Fruit fly (Drosophila melanogaster): ENCODE data around the gene CG8665.

CG8665 gene

dm6 chr2L:21370886-21371285 lies at the start of gene CG8665:
Gene CG8665, plus strand, starts transcription at chr2L:21371227.
- no peak for TF ChIP-seq Snoo (tag; optimal IDR thresholded peaks at IDR 0.05)
- peak; percentile 7 for TF ChIP-seq Pif1B (GFP tag; optimal IDR thresholded peaks at IDR 0.05)
- TF ChIP-seq fd96Ca (GFP tag; IDR thresholded peaks at IDR 0.05), result no peak
- TF ChIP-seq CG8159 (tag; optimal IDR thresholded peaks at IDR 0.05), result peak; percentile 2
- no peak for TF ChIP-seq CG15710 (tag; optimal IDR thresholded peaks at IDR 0.05)

- no peak for TF ChIP-seq CG14655 (GFP tag; optimal IDR thresholded peaks at IDR 0.05)
- TF ChIP-seq CG10348 (GFP tag; IDR thresholded peaks at IDR 0.05), result no peak
- no peak for TF ChIP-seq Ets98B (GFP tag; IDR thresholded peaks at IDR 0.05)
- TF ChIP-seq fd96Ca (GFP tag; IDR thresholded peaks at IDR 0.05), result no peak
- TF ChIP-seq CG8159 (tag; optimal IDR thresholded peaks at IDR 0.05), result no peak
- TF ChIP-seq D1 (tag; optimal IDR thresholded peaks at IDR 0.05), result no peak
- no peak for TF ChIP-seq CG12605 (GFP tag; IDR thresholded peaks at IDR 0.05)
Measured at dm6 chr2L:21322161-21322560, 48.9 kb upstream of the CG8665 start.

dm6 chr2L:21324438-21324890 lies 46.6 kb upstream of the CG8665 start:
- no peak for TF ChIP-seq Snoo (tag; optimal IDR thresholded peaks at IDR 0.05)
- no peak for TF ChIP-seq EcR (GFP tag; optimal IDR thresholded peaks at IDR 0.05)
- TF ChIP-seq CG17806 (tag; optimal IDR thresholded peaks at IDR 0.05), result no peak
- TF ChIP-seq CG32121 (GFP tag; IDR thresholded peaks at IDR 0.05), result no peak
- TF ChIP-seq CG10348 (GFP tag; IDR thresholded peaks at IDR 0.05), result no peak
- TF ChIP-seq CG4496 (GFP tag; IDR thresholded peaks at IDR 0.05), result no peak
- no peak for TF ChIP-seq CG8301 (tag; optimal IDR thresholded peaks at IDR 0.05)
- no peak for TF ChIP-seq gl (tag; optimal IDR thresholded peaks at IDR 0.05)
- no peak for TF ChIP-seq CG12605 (GFP tag; IDR thresholded peaks at IDR 0.05)
- TF ChIP-seq CG8159 (tag; optimal IDR thresholded peaks at IDR 0.05), result no peak
- no peak for TF ChIP-seq CG15710 (tag; optimal IDR thresholded peaks at IDR 0.05)
- TF ChIP-seq Pif1B (GFP tag; optimal IDR thresholded peaks at IDR 0.05), result no peak
- TF ChIP-seq rn (GFP tag; IDR thresholded peaks at IDR 0.05), result no peak
- TF ChIP-seq CG13204 (GFP tag; optimal IDR thresholded peaks at IDR 0.05), result no peak
- no peak for TF ChIP-seq fd96Ca (GFP tag; IDR thresholded peaks at IDR 0.05)
- no peak for TF ChIP-seq D1 (tag; optimal IDR thresholded peaks at IDR 0.05)
- TF ChIP-seq CG14655 (GFP tag; optimal IDR thresholded peaks at IDR 0.05), result no peak
- TF ChIP-seq Ets98B (GFP tag; IDR thresholded peaks at IDR 0.05), result no peak

- TF ChIP-seq CG15710 (tag; optimal IDR thresholded peaks at IDR 0.05) (no peak), CG13204 (GFP tag; optimal IDR thresholded peaks at IDR 0.05) (no peak), EcR (GFP tag; optimal IDR thresholded peaks at IDR 0.05) (no peak), CG8301 (tag; optimal IDR thresholded peaks at IDR 0.05) (no peak), Pif1B (GFP tag; optimal IDR thresholded peaks at IDR 0.05) (no peak), CG9948 (tag; optimal IDR thresholded peaks at IDR 0.05) (no peak), Pif1A (GFP tag; optimal IDR thresholded peaks at IDR 0.05) (no peak), CG8159 (tag; optimal IDR thresholded peaks at IDR 0.05) (no peak), D1 (tag; optimal IDR thresholded peaks at IDR 0.05) (no peak), CG17806 (tag; optimal IDR thresholded peaks at IDR 0.05) (no peak), CG34367 (tag; optimal IDR thresholded peaks at IDR 0.05) (no peak), CG4496 (GFP tag; IDR thresholded peaks at IDR 0.05) (no peak), CG10348 (GFP tag; IDR thresholded peaks at IDR 0.05) (no peak), rn (GFP tag; IDR thresholded peaks at IDR 0.05) (no peak)
Measured at dm6 chr2L:21329353-21329752, 41.7 kb upstream of the CG8665 start.

- no peak for TF ChIP-seq gl (tag; optimal IDR thresholded peaks at IDR 0.05)
- no peak for TF ChIP-seq CG10348 (GFP tag; IDR thresholded peaks at IDR 0.05)
- no peak for TF ChIP-seq CG4496 (GFP tag; IDR thresholded peaks at IDR 0.05)
- TF ChIP-seq CG32121 (GFP tag; IDR thresholded peaks at IDR 0.05), result no peak
- no peak for TF ChIP-seq CG8159 (tag; optimal IDR thresholded peaks at IDR 0.05)
- no peak for TF ChIP-seq fd96Ca (GFP tag; IDR thresholded peaks at IDR 0.05)
- TF ChIP-seq CG13204 (GFP tag; optimal IDR thresholded peaks at IDR 0.05), result no peak
- no peak for TF ChIP-seq D1 (tag; optimal IDR thresholded peaks at IDR 0.05)
- TF ChIP-seq CG12605 (GFP tag; IDR thresholded peaks at IDR 0.05), result no peak
- no peak for TF ChIP-seq CG14655 (GFP tag; optimal IDR thresholded peaks at IDR 0.05)
- TF ChIP-seq rn (GFP tag; IDR thresholded peaks at IDR 0.05), result no peak
- TF ChIP-seq Pif1B (GFP tag; optimal IDR thresholded peaks at IDR 0.05), result no peak
- no peak for TF ChIP-seq CG17806 (tag; optimal IDR thresholded peaks at IDR 0.05)
- TF ChIP-seq Ets98B (GFP tag; IDR thresholded peaks at IDR 0.05), result no peak
- no peak for TF ChIP-seq CG8301 (tag; optimal IDR thresholded peaks at IDR 0.05)
- no peak for TF ChIP-seq CG9948 (tag; optimal IDR thresholded peaks at IDR 0.05)
- TF ChIP-seq EcR (GFP tag; optimal IDR thresholded peaks at IDR 0.05), result no peak
- no peak for TF ChIP-seq Pif1A (GFP tag; optimal IDR thresholded peaks at IDR 0.05)
Measured at dm6 chr2L:21330823-21331222, 40.2 kb upstream of the CG8665 start.

- no peak for TF ChIP-seq CG8301 (tag; optimal IDR thresholded peaks at IDR 0.05)
- no peak for TF ChIP-seq Pif1A (GFP tag; optimal IDR thresholded peaks at IDR 0.05)
- no peak for TF ChIP-seq CG13204 (GFP tag; optimal IDR thresholded peaks at IDR 0.05)
- TF ChIP-seq CG17806 (tag; optimal IDR thresholded peaks at IDR 0.05), result no peak
- TF ChIP-seq fd96Ca (GFP tag; IDR thresholded peaks at IDR 0.05), result no peak
- no peak for TF ChIP-seq rn (GFP tag; IDR thresholded peaks at IDR 0.05)
- TF ChIP-seq gl (tag; optimal IDR thresholded peaks at IDR 0.05), result no peak
- TF ChIP-seq Ets98B (GFP tag; IDR thresholded peaks at IDR 0.05), result no peak
- no peak for TF ChIP-seq CG34367 (tag; optimal IDR thresholded peaks at IDR 0.05)
- no peak for TF ChIP-seq CG8159 (tag; optimal IDR thresholded peaks at IDR 0.05)
- no peak for TF ChIP-seq CG4496 (GFP tag; IDR thresholded peaks at IDR 0.05)
- TF ChIP-seq CG32121 (GFP tag; IDR thresholded peaks at IDR 0.05), result no peak
- TF ChIP-seq Pif1B (GFP tag; optimal IDR thresholded peaks at IDR 0.05), result no peak
- TF ChIP-seq EcR (GFP tag; optimal IDR thresholded peaks at IDR 0.05), result no peak
- TF ChIP-seq CG15710 (tag; optimal IDR thresholded peaks at IDR 0.05), result no peak
- no peak for TF ChIP-seq Snoo (tag; optimal IDR thresholded peaks at IDR 0.05)
Measured at dm6 chr2L:21331502-21331901, 39.5 kb upstream of the CG8665 start, which contains the start of gene dimm. Gene dimm, plus strand, starts transcription at chr2L:21331756.
